Worm (Caenorhabditis elegans): Measurements from ENCODE around the gene ced-6.

DNA sequence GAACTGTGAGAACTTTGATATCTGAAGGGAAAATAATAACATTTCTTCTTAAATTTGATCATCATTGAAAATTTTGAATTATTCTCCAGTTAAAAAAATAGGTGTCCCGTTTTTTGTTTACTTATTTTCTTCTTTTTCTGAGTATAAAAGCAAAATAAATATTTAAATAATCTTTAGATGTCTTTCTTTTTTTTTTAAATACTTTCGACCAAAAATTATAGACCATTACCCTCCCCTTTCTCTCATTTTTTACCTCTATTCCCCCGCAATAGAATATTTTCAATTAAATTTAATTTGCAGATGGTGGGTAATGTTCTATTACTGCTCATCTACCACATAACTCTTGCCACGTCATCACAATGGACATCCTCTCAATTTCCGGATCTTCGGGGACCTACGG lies 21.9 kb upstream of the ced-6 start, which contains the start of gene molo-1:
- no peak for TF ChIP-seq mml-1 (tag; optimal IDR thresholded peaks at IDR 0.05)
- no peak for TF ChIP-seq mdl-1 (tag; optimal IDR thresholded peaks at IDR 0.05)
- no peak for TF ChIP-seq fkh-10 (GFP tag; optimal IDR thresholded peaks at IDR 0.05)
